Fruit fly (Drosophila melanogaster) whole organism, prepupa: ENCODE results near the gene CG5103.

ENCODE experiments used
- CG10631 ChIP-seq: fragments of 200-800 bp; sonication (Bioruptor generic); optimal IDR thresholded peaks from 2 replicates; lab custom pipeline; 2016; ENCODE audit warnings: missing biosample characterization, missing genetic modification characterization
- CG10669 ChIP-seq: fragments of 200-800 bp; sonication (Bioruptor generic); optimal IDR thresholded peaks from 3 replicates; lab custom pipeline; 2018; ENCODE audit warnings: missing biosample characterization, mild to moderate bottlenecking, missing genetic modification characterization, moderate library complexity
- CG11762 ChIP-seq: fragments of 200-800 bp; sonication (Bioruptor generic); optimal IDR thresholded peaks from 3 replicates; lab custom pipeline; 2016; ENCODE audit warnings: missing biosample characterization, missing genetic modification characterization; ENCODE audit not compliant: insufficient read depth
- CG11902 ChIP-seq: fragments of 200-800 bp; sonication (Bioruptor generic); optimal IDR thresholded peaks from 3 replicates; lab custom pipeline; 2016; ENCODE audit warnings: missing biosample characterization, missing genetic modification characterization
- CG15336 ChIP-seq: fragments of 200-800 bp; sonication (Bioruptor generic); IDR thresholded peaks from 2 replicates; pipeline ENCODE4 v1.3.6; 2022; ENCODE audit warnings: missing biosample characterization, missing genetic modification characterization
- CG1621 ChIP-seq: fragments of 200-800 bp; sonication (Bioruptor generic); optimal IDR thresholded peaks from 3 replicates; lab custom pipeline; 2018; ENCODE audit warnings: missing biosample characterization, mild to moderate bottlenecking, missing genetic modification characterization
- CG16779 ChIP-seq: fragments of 200-800 bp; sonication (Bioruptor generic); optimal IDR thresholded peaks from 3 replicates; lab custom pipeline; 2017; ENCODE audit warnings: missing biosample characterization, mild to moderate bottlenecking, missing genetic modification characterization
- CG32006 ChIP-seq: fragments of 200-800 bp; sonication (Bioruptor generic); optimal IDR thresholded peaks from 3 replicates; lab custom pipeline; 2017; ENCODE audit warnings: missing biosample characterization, mild to moderate bottlenecking, missing genetic modification characterization
- CG34406 ChIP-seq: fragments of 200-800 bp; sonication (Bioruptor generic); optimal IDR thresholded peaks from 3 replicates; lab custom pipeline; 2016; ENCODE audit warnings: missing biosample characterization, missing genetic modification characterization
- CG6163 ChIP-seq: fragments of 200-800 bp; sonication (Bioruptor generic); IDR thresholded peaks from 3 replicates; pipeline ENCODE4 v1.3.6; 2022; ENCODE audit warnings: missing biosample characterization, missing genetic modification characterization
- CG6792 ChIP-seq: fragments of 200-800 bp; sonication (Bioruptor generic); optimal IDR thresholded peaks from 3 replicates; lab custom pipeline; 2016; ENCODE audit warnings: missing biosample characterization, missing genetic modification characterization
- CG6808 ChIP-seq: fragments of 200-800 bp; sonication (Bioruptor generic); optimal IDR thresholded peaks from 3 replicates; lab custom pipeline; 2017; ENCODE audit warnings: missing biosample characterization, missing genetic modification characterization, mild to moderate bottlenecking, moderate library complexity, missing genetic modification reagents
- CG6854 ChIP-seq: fragments of 200-800 bp; sonication (Bioruptor generic); optimal IDR thresholded peaks from 2 replicates; lab custom pipeline; 2017; ENCODE audit warnings: missing biosample characterization, mild to moderate bottlenecking, missing genetic modification characterization
- CG8119 ChIP-seq: fragments of 200-800 bp; sonication (Bioruptor generic); IDR thresholded peaks from 3 replicates; pipeline ENCODE4 v1.3.6; 2022; ENCODE audit warnings: missing biosample characterization, missing genetic modification characterization
- CG8319 ChIP-seq: fragments of 200-800 bp; sonication (Bioruptor generic); optimal IDR thresholded peaks from 3 replicates; lab custom pipeline; 2016; ENCODE audit warnings: missing biosample characterization, missing genetic modification characterization
- CG8632 ChIP-seq: fragments of 200-800 bp; sonication (Bioruptor generic); optimal IDR thresholded peaks from 3 replicates; lab custom pipeline; 2016; ENCODE audit warnings: missing biosample characterization, missing genetic modification characterization
- Eip75B ChIP-seq: fragments of 200-800 bp; sonication (Bioruptor generic); optimal IDR thresholded peaks from 3 replicates; lab custom pipeline; 2016; ENCODE audit warnings: missing biosample characterization, missing genetic modification characterization
- Eip78C ChIP-seq: fragments of 200-800 bp; sonication (Bioruptor generic); peaks from one replicate; lab custom pipeline; 2016; ENCODE audit warnings: missing biosample characterization, missing genetic modification characterization
- Ets21C ChIP-seq: fragments of 200-800 bp; sonication (Bioruptor generic); optimal IDR thresholded peaks from 3 replicates; lab custom pipeline; 2016; ENCODE audit warnings: missing biosample characterization, missing genetic modification characterization
- Gug ChIP-seq: fragments of 200-800 bp; sonication (Bioruptor generic); IDR thresholded peaks from 2 replicates; pipeline ENCODE4 v1.3.6; 2022; ENCODE audit warnings: missing biosample characterization, missing genetic modification characterization
- Hr38 ChIP-seq: sonication (Bioruptor generic); optimal IDR thresholded peaks from 2 replicates; lab custom pipeline; 2016; ENCODE audit warnings: missing biosample characterization, missing genetic modification characterization
- Hr4 ChIP-seq: fragments of 200-800 bp; sonication (Bioruptor generic); optimal IDR thresholded peaks from 3 replicates; lab custom pipeline; 2016; ENCODE audit warnings: missing biosample characterization, missing genetic modification characterization
- OdsH ChIP-seq: fragments of 200-800 bp; sonication (Bioruptor generic); optimal IDR thresholded peaks from 3 replicates; lab custom pipeline; 2016; ENCODE audit warnings: missing biosample characterization, missing genetic modification characterization
- Sox14 ChIP-seq: fragments of 200-800 bp; sonication (Bioruptor generic); optimal IDR thresholded peaks from 3 replicates; lab custom pipeline; 2016; ENCODE audit warnings: missing biosample characterization, missing genetic modification characterization
- achi ChIP-seq: fragments of 200-800 bp; sonication (Bioruptor generic); optimal IDR thresholded peaks from 3 replicates; lab custom pipeline; 2016; ENCODE audit warnings: missing biosample characterization, missing genetic modification characterization
- cyc ChIP-seq: fragments of 200-800 bp; sonication (Bioruptor generic); optimal IDR thresholded peaks from 3 replicates; lab custom pipeline; 2016; ENCODE audit warnings: missing biosample characterization, missing genetic modification characterization
- dac ChIP-seq: fragments of 200-800 bp; sonication (Bioruptor generic); optimal IDR thresholded peaks from 2 replicates; lab custom pipeline; 2017; ENCODE audit warnings: missing biosample characterization, mild to moderate bottlenecking, missing genetic modification characterization
- dsx ChIP-seq: fragments of 200-800 bp; optimal IDR thresholded peaks from 3 replicates; lab custom pipeline; 2019; ENCODE audit warnings: missing biosample characterization, mild to moderate bottlenecking, missing genetic modification characterization, moderate library complexity; ENCODE audit not compliant: poor library complexity, severe bottlenecking
- eg ChIP-seq: fragments of 200-800 bp; sonication (Bioruptor generic); IDR thresholded peaks from 3 replicates; pipeline ENCODE4 v1.3.6; 2022; ENCODE audit warnings: missing biosample characterization, missing genetic modification characterization
- fd59A ChIP-seq: fragments of 200-800 bp; sonication (Bioruptor generic); optimal IDR thresholded peaks from 2 replicates; lab custom pipeline; 2017; ENCODE audit warnings: missing biosample characterization, mild to moderate bottlenecking, missing genetic modification characterization, missing genetic modification reagents
- fd85E ChIP-seq: fragments of 200-800 bp; sonication (Bioruptor generic); optimal IDR thresholded peaks from 3 replicates; lab custom pipeline; 2016; ENCODE audit warnings: missing biosample characterization, missing genetic modification characterization
- fkh ChIP-seq: fragments of 200-800 bp; sonication (Bioruptor generic); optimal IDR thresholded peaks from 3 replicates; lab custom pipeline; 2017; ENCODE audit warnings: missing biosample characterization, mild to moderate bottlenecking, missing genetic modification characterization, moderate library complexity
- net ChIP-seq: fragments of 200-800 bp; sonication (Bioruptor generic); optimal IDR thresholded peaks from 3 replicates; lab custom pipeline; 2016; ENCODE audit warnings: missing biosample characterization, missing genetic modification characterization
- pdm3 ChIP-seq: fragments of 200-800 bp; sonication (Bioruptor generic); optimal IDR thresholded peaks from 3 replicates; lab custom pipeline; 2016; ENCODE audit warnings: missing biosample characterization, missing genetic modification characterization
- salr ChIP-seq, 2 experiments: fragments of 200-800 bp; sonication (Bioruptor generic); optimal IDR thresholded peaks; 3 replicates each; lab custom pipeline; 2016 to 2018; ENCODE audit warnings: missing biosample characterization in 2 of 2, missing genetic modification characterization in 2 of 2, mild to moderate bottlenecking in 1 of 2
- spab ChIP-seq: fragments of 200-800 bp; sonication (Bioruptor generic); optimal IDR thresholded peaks from 2 replicates; lab custom pipeline; 2017; ENCODE audit warnings: missing biosample characterization, mild to moderate bottlenecking, missing genetic modification characterization, missing genetic modification reagents
- ss ChIP-seq, 2 experiments: fragments of 200-800 bp; sonication (Bioruptor generic); optimal IDR thresholded peaks; 2 replicates in 1 of 2; 3 replicates in 1 of 2; lab custom pipeline; 2017 to 2018; ENCODE audit warnings: mild to moderate bottlenecking in 2 of 2, missing biosample characterization in 2 of 2, missing genetic modification characterization in 2 of 2, moderate library complexity in 1 of 2
- svp ChIP-seq: fragments of 200-800 bp; sonication (Bioruptor generic); peaks from one replicate; lab custom pipeline; 2016; ENCODE audit warnings: missing biosample characterization, missing genetic modification characterization
- topi ChIP-seq: fragments of 200-800 bp; sonication (Bioruptor generic); optimal IDR thresholded peaks from 3 replicates; lab custom pipeline; 2016; ENCODE audit warnings: missing biosample characterization, missing genetic modification characterization

The CG5103 gene

dm6 chr3L:18302021-18302420 is 8.0 kb upstream of the CG5103 start:
- TF ChIP-seq CG16779 (tag; lab: Kevin White, UChicago) (no peak), dac (GFP tag; lab: Kevin White, UChicago) (no peak), CG8632 (GFP tag; lab: Kevin White, UChicago) (no peak), cyc (no peak), OdsH (GFP tag; lab: Kevin White, UChicago) (no peak), pdm3 (GFP tag; lab: Kevin White, UChicago) (no peak), topi (GFP tag; lab: Kevin White, UChicago) (no peak), CG11902 (GFP tag; lab: Kevin White, UChicago) (no peak), CG15336 (GFP tag; lab: Robert Waterston, UW) (no peak), fd59A (GFP tag; lab: Kevin White, UChicago) (no peak), Ets21C (GFP tag; lab: Kevin White, UChicago) (no peak), CG10669 (GFP tag; lab: Kevin White, UChicago) (no peak), CG32006 (GFP tag; lab: Kevin White, UChicago) (no peak), CG6854 (GFP tag; lab: Kevin White, UChicago) (no peak)

dm6 chr3L:18301160-18301559 is 7.1 kb upstream of the CG5103 start, which contains the start of gene CG13700:
TSS of gene CG13700 (minus strand) at chr3L:18301260.
- TF ChIP-seq CG34406 = no peak
- TF ChIP-seq CG6163 (GFP tag; lab: Robert Waterston, UW) = no peak
- TF ChIP-seq CG8319 = no peak
- no peak for TF ChIP-seq Ets21C (GFP tag; lab: Kevin White, UChicago)
- no peak for TF ChIP-seq Hr4 (GFP tag; lab: Kevin White, UChicago)

dm6 chr3L:18297328-18297727 is 3.3 kb upstream of the CG5103 start:
- TF ChIP-seq CG11762 (no peak), eg (GFP tag; lab: Robert Waterston, UW) (no peak), fkh (GFP tag; lab: Kevin White, UChicago) (no peak)

dm6 chr3L:18296452-18296851 is 2.4 kb upstream of the CG5103 start:
- TF ChIP-seq pdm3 (GFP tag; lab: Kevin White, UChicago) = no peak
- no peak for TF ChIP-seq cyc
- TF ChIP-seq CG11902 (GFP tag; lab: Kevin White, UChicago) = no peak
- no peak for TF ChIP-seq CG8632 (GFP tag; lab: Kevin White, UChicago)
- no peak for TF ChIP-seq topi (GFP tag; lab: Kevin White, UChicago)
- no peak for TF ChIP-seq fkh (GFP tag; lab: Kevin White, UChicago)

dm6 chr3L:18289993-18290727 is 3.9 kb downstream of the CG5103 start:
- TF ChIP-seq spab (GFP tag; lab: Kevin White, UChicago) = no peak
- no peak for TF ChIP-seq Hr38 (GFP tag; lab: Kevin White, UChicago)
- peak; percentile 13 for TF ChIP-seq svp (GFP tag; lab: Kevin White, UChicago)
- TF ChIP-seq ss (GFP tag; optimal IDR thresholded peaks at IDR 0.05; lab: Kevin White, UChicago) = no peak
- no peak for TF ChIP-seq Hr4 (GFP tag; lab: Kevin White, UChicago)

- peak; percentile 56 for TF ChIP-seq net (GFP tag; lab: Kevin White, UChicago)
- TF ChIP-seq salr (GFP tag; optimal IDR thresholded peaks at IDR 0.05; lab: Kevin White, UChicago) = peak; percentile 9 to 58
- TF ChIP-seq Ets21C (GFP tag; lab: Kevin White, UChicago) = peak; percentile 17
- TF ChIP-seq CG10631 (GFP tag; lab: Kevin White, UChicago) = peak; percentile 77
- TF ChIP-seq CG6854 (GFP tag; lab: Kevin White, UChicago) = no peak
- TF ChIP-seq Eip75B (GFP tag; lab: Kevin White, UChicago) = peak; percentile 44
- no peak for TF ChIP-seq fd85E (GFP tag; lab: Kevin White, UChicago)
- peak; percentile 47 for TF ChIP-seq fd59A (GFP tag; lab: Kevin White, UChicago)
- TF ChIP-seq cyc = peak; percentile 41
- peak; percentile 75; the same call in 2 of the 3 replicates for TF ChIP-seq CG8119 (GFP tag; lab: Robert Waterston, UW)
- no peak; the same call in none of the 3 replicates for TF ChIP-seq CG6163 (GFP tag; lab: Robert Waterston, UW)
- TF ChIP-seq Gug = peak; percentile 77
- peak; percentile 37 for TF ChIP-seq CG1621 (tag; lab: Kevin White, UChicago)
- peak; percentile 66 for TF ChIP-seq achi (GFP tag; lab: Kevin White, UChicago)
- TF ChIP-seq CG6792 (GFP tag; lab: Kevin White, UChicago) = peak; percentile 47
- TF ChIP-seq Eip78C (GFP tag; lab: Kevin White, UChicago) = peak; percentile 87
- TF ChIP-seq Sox14 (GFP tag; lab: Kevin White, UChicago) = peak; percentile 70
- TF ChIP-seq CG15336 (GFP tag; lab: Robert Waterston, UW) = peak; percentile 81
- peak; percentile 21 for TF ChIP-seq CG6808 (GFP tag; lab: Kevin White, UChicago)
- peak; percentile 16 for TF ChIP-seq dsx (GFP tag; lab: Kevin White, UChicago)
These were observed 12.8 kb downstream of the CG5103 start for dm6 chr3L:18281236-18281635.
